Worm (Caenorhabditis elegans) whole organism, early embryonic: ENCODE measurements around the gene lgg-3.

Source experiments
- F13C5.2 ChIP-seq: sonication (generic microtip); optimal IDR thresholded peaks from 2 replicates; lab custom pipeline; 2017; ENCODE audit warnings: mild to moderate bottlenecking, missing genetic modification characterization, inconsistent platforms, missing compliant biosample characterization
- ceh-13 ChIP-seq: fragments of 200-800 bp; sonication (Bioruptor generic); optimal IDR thresholded peaks from 2 replicates; lab custom pipeline; 2018; ENCODE audit warnings: mild to moderate bottlenecking, missing genetic modification characterization, missing compliant biosample characterization
- ceh-36 ChIP-seq: sonication (generic microtip); optimal IDR thresholded peaks from 2 replicates; lab custom pipeline; 2016; ENCODE audit warnings: missing genetic modification characterization, inconsistent platforms, missing compliant biosample characterization
- hmbx-1 ChIP-seq: sonication (generic microtip); optimal IDR thresholded peaks from 2 replicates; lab custom pipeline; 2016; ENCODE audit warnings: mild to moderate bottlenecking, missing genetic modification characterization, missing compliant biosample characterization
- hnd-1 ChIP-seq: sonication (generic microtip); optimal IDR thresholded peaks from 2 replicates; lab custom pipeline; 2016; ENCODE audit warnings: missing genetic modification characterization, missing compliant biosample characterization
- pes-1 ChIP-seq: fragments of 200-800 bp; sonication (Bioruptor generic); IDR thresholded peaks from 2 replicates; pipeline ENCODE4 v1.3.6; 2022; ENCODE audit warnings: missing genetic modification reagents, missing genetic modification characterization, missing compliant biosample characterization
- scrt-1 ChIP-seq: fragments of 200-800 bp; sonication (Bioruptor generic); IDR thresholded peaks from 2 replicates; pipeline ENCODE4 v1.3.6; 2022; ENCODE audit warnings: missing genetic modification characterization, missing compliant biosample characterization
- sea-1 ChIP-seq: fragments of 200-800 bp; sonication (Bioruptor generic); conservative IDR thresholded peaks from 2 replicates; pipeline ENCODE4 v1.3.6; 2022; ENCODE audit warnings: missing genetic modification characterization, missing compliant biosample characterization
- tbx-11 ChIP-seq: fragments of 200-800 bp; sonication (Bioruptor generic); IDR thresholded peaks from 2 replicates; pipeline ENCODE4 v1.3.6; 2022; ENCODE audit warnings: missing genetic modification characterization, missing compliant biosample characterization
- tra-4 ChIP-seq: sonication (generic microtip); optimal IDR thresholded peaks from 2 replicates; lab custom pipeline; 2017; ENCODE audit warnings: missing genetic modification characterization, missing compliant biosample characterization

Gene lgg-3

ce11 chrIII:5656941-5657340, 40.9 kb downstream of the lgg-3 start, which contains the start of gene sdz-21:
Gene sdz-21 (minus strand): TSS chrIII:5657041.
- TF ChIP-seq hnd-1 (tag; lab: Kevin White, UChicago) (no peak), scrt-1 (GFP tag; lab: Robert Waterston, UW) (no peak), ceh-36 (no peak), tra-4 (no peak), tbx-11 (GFP tag; lab: Robert Waterston, UW) (no peak), sea-1 (GFP tag; lab: Robert Waterston, UW) (no peak), F13C5.2 (tag; lab: Kevin White, UChicago) (no peak), hmbx-1 (tag; lab: Kevin White, UChicago) (no peak)

ce11 chrIII:5653692-5654105, 44.1 kb downstream of the lgg-3 start:
- TF ChIP-seq ceh-13 (GFP tag; lab: Kevin White, UChicago) (no peak), pes-1 (GFP tag; lab: Robert Waterston, UW) (0 out of 2 replicates have a peak, but pooled peaks have one; percentile 29)
